Worm (Caenorhabditis elegans) whole organism, dauer: Measurements from ENCODE around the gene efr-3.

ENCODE experiments used
- unc-62 ChIP-seq: sonication (generic microtip); optimal IDR thresholded peaks from 2 replicates; lab custom pipeline; 2017; ENCODE audit warnings: missing biosample characterization, missing genetic modification reagents, missing genetic modification characterization

Gene efr-3

ce11 chrII:6345195-6346158 lies 24.5 kb upstream of the efr-3 start, which contains the start of gene C32D5.8:
TSS of gene C32D5.8 (minus strand) at chrII:6345964.
- no peak for TF ChIP-seq unc-62

ce11 chrII:6344513-6344912 lies 23.6 kb upstream of the efr-3 start:
- TF ChIP-seq unc-62 = no peak

ce11 chrII:6343893-6344292 lies 22.9 kb upstream of the efr-3 start, which contains the start of gene txt-18:
TSS of gene txt-18 (plus strand) at chrII:6344072.
- no peak for TF ChIP-seq unc-62

ce11 chrII:6342455-6342854 lies 21.5 kb upstream of the efr-3 start:
- no peak for TF ChIP-seq unc-62

- TF ChIP-seq unc-62 = no peak
Measured at ce11 chrII:6341076-6341475, 20.1 kb upstream of the efr-3 start.

- TF ChIP-seq unc-62 = no peak
Measured at ce11 chrII:6339948-6340347, 19.0 kb upstream of the efr-3 start, which contains the start of gene C32D5.7. TSS of gene C32D5.7 (minus strand) at chrII:6340048.

ce11 chrII:6339511-6339910 lies 18.6 kb upstream of the efr-3 start:
- no peak for TF ChIP-seq unc-62

ce11 chrII:6335358-6335757 lies 14.4 kb upstream of the efr-3 start, which contains the start of gene C32D5.14:
TSS of gene C32D5.14 (plus strand) at chrII:6335488.
- TF ChIP-seq unc-62 = no peak

- TF ChIP-seq unc-62 = no peak
Measured at ce11 chrII:6334745-6335260, 13.8 kb upstream of the efr-3 start.

ce11 chrII:6333887-6334286 lies 12.9 kb upstream of the efr-3 start, which contains the start of gene ttc-39B:
TSS of gene ttc-39B (minus strand) at chrII:6333987.
- no peak for TF ChIP-seq unc-62

ce11 chrII:6331222-6331830 lies 10.4 kb upstream of the efr-3 start, which contains the start of gene set-4:
TSS of gene set-4 (minus strand) at chrII:6331341.
- no peak for TF ChIP-seq unc-62

- no peak for TF ChIP-seq unc-62
Measured at ce11 chrII:6328672-6329071, 7.7 kb upstream of the efr-3 start.

ce11 chrII:6327317-6327716 lies 6.4 kb upstream of the efr-3 start:
- TF ChIP-seq unc-62 = no peak

ce11 chrII:6324086-6324485 lies 3.1 kb upstream of the efr-3 start, which contains the start of gene sma-6:
TSS of gene sma-6 (plus strand) at chrII:6324484.
- TF ChIP-seq unc-62 = no peak

ce11 chrII:6322979-6323378 lies 2.0 kb upstream of the efr-3 start, which contains the start of gene C32D5.4:
TSS of gene C32D5.4 (minus strand) at chrII:6323079.
- TF ChIP-seq unc-62 = no peak

- TF ChIP-seq unc-62 = no peak
Measured at ce11 chrII:6322081-6322480, 1.1 kb upstream of the efr-3 start.

ce11 chrII:6311888-6312287 lies 9.1 kb downstream of the efr-3 start:
- no peak for TF ChIP-seq unc-62
